Worm (Caenorhabditis elegans) whole organism, L4/young adult: ENCODE data around the gene ZK792.1.

Experiments used
- W03F9.2 ChIP-seq: fragments of 150-350 bp; optimal IDR thresholded peaks from 2 replicates; lab custom pipeline; 2014; ENCODE audit warnings: missing biosample characterization, missing genetic modification characterization
- dao-5 ChIP-seq: sonication (generic microtip); optimal IDR thresholded peaks from 2 replicates; lab custom pipeline; 2016; ENCODE audit warnings: missing genotype, missing genetic modification characterization, moderate library complexity, missing compliant biosample characterization
- him-1 ChIP-seq: sonication (generic microtip); optimal IDR thresholded peaks from 2 replicates; lab custom pipeline; 2016; ENCODE audit warnings: missing genotype, missing genetic modification reagents, missing genetic modification characterization, missing compliant biosample characterization

The ZK792.1 gene

DNA sequence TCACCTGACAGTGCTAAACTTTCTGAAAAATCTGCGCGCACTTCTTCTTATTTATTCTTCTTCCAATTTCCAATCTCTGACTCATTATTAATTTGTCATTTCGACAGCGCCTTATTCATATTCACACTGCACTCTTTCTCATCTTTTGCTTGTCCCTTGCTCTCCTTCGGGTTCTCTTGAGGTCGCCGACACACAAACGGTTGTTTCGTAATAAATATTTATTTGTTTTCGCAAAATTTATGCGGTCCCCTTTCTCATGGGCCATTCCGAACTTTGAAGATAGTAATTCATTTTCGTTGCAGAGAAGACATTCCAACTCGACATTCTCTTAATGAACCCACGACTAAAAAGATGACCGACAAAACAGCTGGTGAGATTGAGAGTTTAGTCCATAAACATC lies 55.1 kb downstream of the ZK792.1 start, which contains the start of gene magi-1:
Gene magi-1 (plus strand): TSS at position 301 of the 400 bp plus-strand sequence.
- TF ChIP-seq him-1 (tag; lab: Kevin White, UChicago) (no peak), dao-5 (tag; lab: Kevin White, UChicago) (no peak), W03F9.2 (no peak)
